Fruit fly (Drosophila melanogaster) whole organism, wandering third instar larva: Measurements from ENCODE around the gene CG31792.

ENCODE experiments used
- Dif ChIP-seq: fragments of 200-275, 200-300 bp; sonication (Bioruptor generic); optimal IDR thresholded peaks from 2 replicates; lab custom pipeline; 2018; ENCODE audit warnings: missing biosample characterization, missing genetic modification characterization; ENCODE audit not compliant: partially characterized antibody
- Hr78 ChIP-seq: fragments of >200 bp; optimal IDR thresholded peaks from 2 replicates; lab custom pipeline; 2017; ENCODE audit warnings: missing biosample characterization, missing genetic modification characterization
- Myc ChIP-seq: fragments of >200 bp; optimal IDR thresholded peaks from 2 replicates; lab custom pipeline; 2017
- Sp1 ChIP-seq: fragments of 200-800 bp; sonication (Bioruptor generic); optimal IDR thresholded peaks from 3 replicates; lab custom pipeline; 2019; ENCODE audit warnings: missing biosample characterization, mild to moderate bottlenecking, missing genetic modification characterization, moderate library complexity
- h ChIP-seq: fragments of 200-800 bp; sonication (Bioruptor generic); optimal IDR thresholded peaks from 3 replicates; lab custom pipeline; 2016; ENCODE audit warnings: missing biosample characterization, mild to moderate bottlenecking, missing genetic modification characterization
- psq ChIP-seq: fragments of 200-800 bp; sonication (Bioruptor generic); optimal IDR thresholded peaks from 3 replicates; lab custom pipeline; 2017; ENCODE audit warnings: missing biosample characterization, mild to moderate bottlenecking, missing genetic modification characterization, moderate library complexity
- usp ChIP-seq: fragments of >200 bp; optimal IDR thresholded peaks from 2 replicates; lab custom pipeline; 2017; ENCODE audit warnings: missing biosample characterization, missing genetic modification characterization

DNA sequence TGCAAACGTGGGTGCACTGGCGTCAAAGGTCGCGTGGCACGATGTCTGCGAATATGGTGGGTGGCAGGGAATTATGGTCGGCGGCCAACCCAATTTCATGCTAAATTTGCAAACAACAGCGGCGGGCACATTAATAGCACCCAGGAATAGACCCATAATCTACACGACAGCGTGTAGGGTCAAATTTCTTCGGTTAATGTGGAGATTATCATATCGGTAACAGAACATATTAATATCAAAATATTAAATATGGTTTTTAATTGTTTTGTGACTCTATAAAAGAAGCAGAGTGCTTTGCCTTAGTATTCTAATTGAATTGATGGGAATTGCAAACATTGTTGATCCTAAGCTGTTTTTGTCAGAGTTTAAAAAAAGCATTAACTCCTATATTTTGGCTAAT is 18.3 kb upstream of the CG31792 start:
- TF ChIP-seq Sp1 (GFP tag; lab: Kevin White, UChicago): no peak
- TF ChIP-seq Myc: no peak
- TF ChIP-seq Dif: no peak
- no peak for TF ChIP-seq usp (GFP tag; lab: Kevin White, UChicago)
- TF ChIP-seq Hr78 (GFP tag; lab: Kevin White, UChicago): no peak
- no peak for TF ChIP-seq h (GFP tag; lab: Kevin White, UChicago)
- TF ChIP-seq psq: no peak
